Fruit fly (Drosophila melanogaster): ENCODE data around the gene Krn.

The Krn gene

DNA sequence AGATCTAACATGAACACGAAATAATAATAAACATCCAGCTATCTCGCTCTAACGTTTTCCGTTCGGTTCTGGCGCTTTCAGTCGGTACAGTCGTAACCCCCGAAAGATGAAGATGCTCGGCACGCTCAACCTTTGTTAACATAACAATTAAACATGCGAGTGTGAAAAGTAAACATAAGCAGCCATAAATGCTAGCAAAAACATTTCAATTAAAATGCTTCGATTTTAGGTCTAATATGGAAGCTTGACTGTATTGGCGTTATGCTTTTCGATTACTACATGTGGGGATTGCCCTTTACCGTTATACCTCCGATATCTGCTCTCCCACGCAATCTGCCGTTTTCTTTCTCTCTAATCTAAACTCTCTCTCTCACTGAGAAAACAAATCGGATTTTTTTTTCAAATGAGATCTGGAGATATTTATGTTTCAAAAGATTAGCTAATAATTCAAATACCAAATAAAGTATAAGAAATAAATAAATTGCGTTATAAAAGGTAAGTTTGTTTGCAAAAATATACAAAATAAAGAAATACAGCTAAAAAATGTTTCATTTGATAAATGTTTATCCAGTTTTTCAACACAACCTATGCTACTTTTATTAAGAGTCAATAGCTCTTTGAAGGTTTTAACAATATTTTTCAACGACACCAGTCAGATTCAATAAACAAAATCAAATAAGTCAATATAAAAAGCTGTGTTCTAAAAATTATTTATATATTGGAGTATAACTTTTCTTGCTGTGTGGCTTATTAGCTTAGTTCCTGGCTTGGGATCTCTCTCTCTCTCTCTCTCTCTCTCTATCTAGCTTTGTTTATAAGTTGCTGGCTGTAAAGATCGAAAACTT is 4.6 kb upstream of the Krn start:
- TF ChIP-seq insv (optimal IDR thresholded peaks at IDR 0.05) (no peak), Myc (optimal IDR thresholded peaks at IDR 0.05) (no peak), ttk (optimal IDR thresholded peaks at IDR 0.05) (no peak), psq (optimal IDR thresholded peaks at IDR 0.05) (no peak), h (optimal IDR thresholded peaks at IDR 0.05) (no peak), Sin3A (optimal IDR thresholded peaks at IDR 0.05) (no peak)

DNA sequence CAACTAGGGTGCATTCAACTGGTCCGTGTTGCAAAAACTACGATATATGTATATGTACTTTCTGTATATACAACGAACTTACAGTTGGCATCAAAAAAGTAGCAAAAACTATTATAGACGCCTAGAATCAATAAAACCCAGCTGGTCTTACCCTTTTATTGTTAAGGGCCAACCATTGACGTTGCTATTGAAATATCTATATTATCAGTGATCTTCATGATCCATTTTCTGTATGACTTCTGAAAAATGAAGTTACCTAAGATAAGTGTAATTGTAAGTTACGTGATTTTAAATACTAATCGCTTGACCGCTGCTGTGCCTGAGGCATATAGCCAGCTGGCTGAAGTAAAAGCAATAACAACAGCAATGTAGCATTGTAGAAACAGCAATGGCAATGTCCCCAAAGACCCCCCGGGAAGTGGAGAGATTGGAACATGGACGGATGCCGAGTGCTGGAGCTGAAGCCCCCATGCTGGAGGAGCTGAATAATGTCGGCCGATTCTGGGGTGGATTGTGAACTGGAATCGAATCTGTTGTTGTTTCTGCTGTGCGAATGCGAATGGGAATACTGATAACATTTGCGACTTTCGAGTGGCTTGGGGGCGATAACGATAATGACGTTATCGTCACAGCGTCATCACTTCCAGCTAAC is 3.8 kb upstream of the Krn start:
- no peak for TF ChIP-seq insv (optimal IDR thresholded peaks at IDR 0.05)
- TF ChIP-seq Myc (optimal IDR thresholded peaks at IDR 0.05) = no peak
- no peak for TF ChIP-seq Sin3A (optimal IDR thresholded peaks at IDR 0.05)
- TF ChIP-seq h (optimal IDR thresholded peaks at IDR 0.05) = no peak
- TF ChIP-seq psq (optimal IDR thresholded peaks at IDR 0.05) = no peak
- no peak for TF ChIP-seq ttk (optimal IDR thresholded peaks at IDR 0.05)

DNA sequence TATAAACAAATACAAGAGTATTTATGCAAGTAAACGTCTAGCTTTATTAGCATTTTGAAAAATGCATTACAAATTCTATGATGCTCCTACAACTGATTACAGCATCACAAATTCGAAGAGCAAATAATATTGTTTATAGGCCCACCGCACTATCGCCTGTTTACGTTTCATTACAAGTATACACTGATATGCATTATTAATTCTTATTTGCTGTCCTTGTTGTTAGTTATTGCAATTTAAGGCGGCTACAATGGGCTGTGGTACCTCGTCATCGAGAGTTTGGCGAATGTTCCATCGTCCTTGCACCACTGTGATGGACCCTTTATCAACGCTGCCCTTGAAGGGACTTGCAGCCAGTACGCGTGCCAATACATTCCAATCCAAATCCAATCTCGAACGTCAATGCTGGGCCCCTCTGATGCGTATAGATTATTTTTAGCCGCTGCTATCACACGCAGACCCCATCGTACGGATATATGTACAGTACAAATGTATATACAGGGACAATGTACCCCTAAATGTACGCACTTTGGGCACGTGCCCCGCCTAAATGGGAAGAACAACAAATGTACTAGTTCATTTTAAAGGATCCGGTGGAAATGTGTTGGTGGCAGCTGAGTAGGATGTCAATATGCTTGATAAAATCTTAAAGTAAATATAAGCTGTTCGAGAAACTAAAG is 2.8 kb upstream of the Krn start:
- TF ChIP-seq Myc (optimal IDR thresholded peaks at IDR 0.05) = no peak
- no peak for TF ChIP-seq psq (optimal IDR thresholded peaks at IDR 0.05)
- TF ChIP-seq ttk (optimal IDR thresholded peaks at IDR 0.05) = no peak
- no peak for TF ChIP-seq insv (optimal IDR thresholded peaks at IDR 0.05)
- no peak for TF ChIP-seq Sin3A (optimal IDR thresholded peaks at IDR 0.05)
- no peak for TF ChIP-seq h (optimal IDR thresholded peaks at IDR 0.05)

DNA sequence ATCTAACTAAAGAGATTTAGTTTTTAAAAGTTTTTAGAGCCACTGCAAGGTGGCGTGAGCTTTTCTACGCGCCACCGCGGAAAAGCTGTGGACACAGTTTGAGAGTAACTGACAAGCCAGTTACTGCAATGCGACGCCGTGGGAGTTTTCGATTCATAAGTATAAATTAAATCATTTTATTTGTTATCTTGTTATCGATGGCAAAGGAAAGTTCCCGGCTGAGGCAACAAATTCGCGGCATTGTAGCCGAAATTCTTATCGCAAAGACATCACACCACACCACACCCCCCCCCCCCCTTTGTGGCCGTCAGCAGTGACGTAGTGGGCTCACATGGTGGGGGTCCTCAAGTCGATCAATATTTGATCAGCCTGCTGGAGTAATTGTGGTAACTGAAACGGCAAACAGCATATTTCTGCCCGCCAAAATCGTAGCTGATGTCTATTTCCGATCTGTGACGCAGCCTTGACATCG is 1.8 kb upstream of the Krn start:
- no peak for TF ChIP-seq psq (optimal IDR thresholded peaks at IDR 0.05)
- TF ChIP-seq h (optimal IDR thresholded peaks at IDR 0.05) = no peak
- TF ChIP-seq Sin3A (optimal IDR thresholded peaks at IDR 0.05) = no peak
- no peak for TF ChIP-seq ttk (optimal IDR thresholded peaks at IDR 0.05)

DNA sequence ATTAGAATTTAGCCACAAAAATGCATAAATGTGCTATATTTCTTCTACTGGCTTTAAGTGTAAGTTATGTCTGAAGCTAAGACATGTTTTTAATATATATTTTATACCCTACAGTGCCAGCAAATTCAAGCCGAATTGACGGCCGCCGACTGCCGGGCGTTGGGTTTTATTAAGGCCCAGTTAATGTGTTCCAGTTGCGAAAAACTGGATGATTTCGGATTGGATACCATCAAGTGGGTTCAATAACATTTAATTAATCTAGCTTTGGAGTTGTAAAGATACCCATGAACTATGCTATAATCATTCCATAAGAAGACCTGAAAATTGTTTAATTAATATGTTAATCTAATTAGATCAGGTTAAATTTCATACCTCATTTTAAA is 579 bp upstream of the Krn start:
- TF ChIP-seq psq (optimal IDR thresholded peaks at IDR 0.05) = no peak
- no peak for TF ChIP-seq Myc (optimal IDR thresholded peaks at IDR 0.05)
- no peak for TF ChIP-seq Sin3A (optimal IDR thresholded peaks at IDR 0.05)
- TF ChIP-seq ttk (optimal IDR thresholded peaks at IDR 0.05) = no peak
- TF ChIP-seq h (optimal IDR thresholded peaks at IDR 0.05) = no peak
- no peak for TF ChIP-seq insv (optimal IDR thresholded peaks at IDR 0.05)

DNA sequence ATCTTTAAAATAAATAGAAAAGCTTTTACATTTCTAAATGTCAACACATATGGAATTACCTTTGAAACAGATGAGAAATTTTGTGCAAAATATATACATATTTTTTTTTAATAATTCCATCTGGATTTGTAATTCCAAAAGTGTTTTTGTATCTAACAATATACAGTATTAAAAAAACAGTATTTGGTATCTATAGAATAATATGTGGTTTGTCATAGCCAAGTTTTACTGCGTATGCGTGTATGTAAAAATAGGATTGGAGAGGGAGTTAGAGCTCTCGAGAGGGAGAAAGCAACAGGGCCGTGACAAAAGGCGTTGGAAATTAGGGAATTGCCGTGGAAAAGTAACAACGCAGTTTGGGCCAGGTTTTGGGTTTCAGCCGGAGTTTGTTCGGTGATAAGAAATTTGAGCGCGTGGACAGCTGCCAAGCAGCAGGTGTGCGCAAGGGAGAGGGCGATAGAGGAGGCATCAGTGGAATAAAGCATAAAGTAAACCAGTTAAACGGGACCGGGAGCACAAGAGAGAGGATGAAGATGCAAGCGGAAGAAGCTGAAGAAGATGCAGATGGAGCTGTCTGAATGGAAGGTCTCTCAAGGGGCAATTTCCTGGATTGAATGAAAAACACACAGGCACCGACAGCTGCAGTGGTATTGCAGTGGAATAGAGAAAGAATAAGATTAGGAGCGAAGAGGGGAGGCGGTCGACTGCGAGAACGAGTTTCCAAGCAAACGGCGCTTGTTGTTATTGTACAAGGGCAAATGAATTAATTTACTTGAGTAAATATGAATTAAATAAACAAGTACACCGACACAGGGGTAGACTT is 991 bp downstream of the Krn start:
- TF ChIP-seq psq (optimal IDR thresholded peaks at IDR 0.05) = no peak
- no peak for TF ChIP-seq Sin3A (optimal IDR thresholded peaks at IDR 0.05)
- TF ChIP-seq Myc (optimal IDR thresholded peaks at IDR 0.05) = no peak
- TF ChIP-seq insv (optimal IDR thresholded peaks at IDR 0.05) = no peak
- TF ChIP-seq h (optimal IDR thresholded peaks at IDR 0.05) = no peak
- no peak for TF ChIP-seq ttk (optimal IDR thresholded peaks at IDR 0.05)

DNA sequence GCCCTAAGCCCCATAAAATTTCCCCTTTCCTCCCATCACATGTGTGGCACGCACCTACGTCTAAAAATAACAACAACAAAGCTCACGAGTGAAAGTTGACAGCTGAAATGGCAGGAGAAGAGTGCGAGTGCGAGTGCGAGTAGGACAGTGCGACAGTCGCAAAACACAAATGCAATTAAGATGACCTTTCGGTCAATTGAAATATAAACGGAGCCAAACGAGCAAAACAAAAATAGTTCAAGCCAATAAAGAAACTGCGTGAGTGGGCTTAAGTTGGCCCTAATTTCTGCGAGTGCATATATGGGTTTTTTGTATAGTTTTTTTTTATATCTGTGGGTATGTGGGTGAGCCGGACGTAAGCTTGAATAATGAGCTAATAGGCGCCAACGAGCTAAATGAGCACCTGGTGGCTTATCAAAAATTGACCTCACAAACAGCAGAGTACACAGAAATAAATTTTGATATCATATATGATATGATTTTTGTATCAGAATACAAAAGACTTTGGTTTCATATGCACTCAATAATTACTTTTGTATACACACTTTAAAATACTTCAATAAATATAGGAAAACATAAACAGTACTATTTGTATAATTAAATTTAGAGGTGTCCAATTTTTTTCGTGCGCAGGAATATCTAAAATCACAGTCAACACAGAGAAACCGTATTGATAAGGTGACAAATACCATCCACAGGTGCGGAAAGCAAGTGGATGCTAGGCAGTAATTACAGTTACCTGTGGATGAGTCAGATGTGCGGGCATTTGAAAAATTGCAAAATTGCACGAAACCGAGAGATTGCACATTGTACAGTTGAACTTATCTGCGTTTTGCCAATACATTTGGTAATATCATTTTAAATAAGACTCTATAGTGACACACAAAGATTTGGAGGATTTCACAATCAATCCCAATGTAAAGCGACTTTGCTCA is 2.1 kb downstream of the Krn start:
- TF ChIP-seq Myc (optimal IDR thresholded peaks at IDR 0.05) (no peak), psq (optimal IDR thresholded peaks at IDR 0.05) (no peak), Sin3A (optimal IDR thresholded peaks at IDR 0.05) (no peak), ttk (optimal IDR thresholded peaks at IDR 0.05) (no peak), insv (optimal IDR thresholded peaks at IDR 0.05) (no peak), h (optimal IDR thresholded peaks at IDR 0.05) (no peak)

DNA sequence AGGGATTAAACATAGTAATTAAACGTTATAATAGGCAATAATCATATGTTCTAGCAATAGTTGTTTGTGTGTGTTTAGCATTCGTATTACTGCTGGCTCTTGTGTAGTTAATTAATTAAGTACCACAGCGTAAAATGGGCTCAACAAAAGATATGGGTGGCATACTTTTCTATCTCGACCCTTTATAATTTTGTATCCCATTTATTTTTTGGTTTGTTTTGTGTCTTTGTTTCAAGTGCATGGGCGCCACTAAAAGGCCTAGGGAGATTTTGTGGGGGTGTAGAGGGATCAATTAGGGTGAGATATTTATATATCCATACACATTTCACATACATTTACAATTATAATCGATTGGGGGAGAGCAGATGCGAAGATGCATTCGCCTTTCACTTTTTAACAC is 6.5 kb downstream of the Krn start:
- TF ChIP-seq psq (optimal IDR thresholded peaks at IDR 0.05) (no peak), ttk (optimal IDR thresholded peaks at IDR 0.05) (no peak), Sin3A (optimal IDR thresholded peaks at IDR 0.05) (no peak), h (optimal IDR thresholded peaks at IDR 0.05) (no peak), insv (optimal IDR thresholded peaks at IDR 0.05) (no peak), Myc (optimal IDR thresholded peaks at IDR 0.05) (no peak)

DNA sequence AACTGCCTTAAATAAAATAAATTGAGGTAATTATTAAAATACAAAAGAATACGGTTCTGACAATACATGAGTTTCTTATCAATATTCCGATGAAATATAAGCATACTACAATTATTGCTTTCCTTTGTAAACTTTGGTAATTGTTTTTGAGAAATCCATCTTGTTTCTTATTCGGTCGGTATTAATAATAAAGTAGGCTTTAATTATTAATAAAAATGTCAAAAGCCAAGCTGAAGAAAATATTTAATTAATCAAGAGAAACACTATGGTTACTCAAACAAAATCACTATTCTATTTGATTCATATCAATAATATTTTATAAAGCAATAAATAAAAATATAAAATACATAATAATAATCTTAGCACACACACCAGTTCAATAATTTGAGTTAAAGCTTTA is 7.4 kb downstream of the Krn start, which contains the start of gene CG43085:
CG43085 (minus strand) TSS at position 101 of the 400 bp plus-strand sequence.
- TF ChIP-seq Myc (optimal IDR thresholded peaks at IDR 0.05) = no peak
- no peak for TF ChIP-seq ttk (optimal IDR thresholded peaks at IDR 0.05)
- no peak for TF ChIP-seq h (optimal IDR thresholded peaks at IDR 0.05)
- no peak for TF ChIP-seq psq (optimal IDR thresholded peaks at IDR 0.05)
- no peak for TF ChIP-seq Sin3A (optimal IDR thresholded peaks at IDR 0.05)
- no peak for TF ChIP-seq insv (optimal IDR thresholded peaks at IDR 0.05)

DNA sequence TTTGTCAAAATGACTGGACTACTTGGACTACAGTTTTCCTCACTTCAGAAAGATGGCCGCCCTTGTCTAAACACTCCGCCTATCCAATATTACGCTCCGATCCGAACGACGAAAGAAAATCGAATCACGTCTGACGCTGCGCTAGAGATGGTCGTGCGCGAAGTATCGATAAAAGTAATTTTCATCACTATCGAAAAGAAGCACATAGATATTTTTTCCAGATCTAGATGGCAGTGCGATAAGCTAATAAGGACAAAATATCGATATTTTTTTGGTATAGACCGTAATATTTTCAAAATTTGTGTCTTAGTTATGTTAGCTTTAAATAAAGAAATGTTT is 9.2 kb downstream of the Krn start, which contains the start of gene Pep:
Pep (minus strand) TSS at position 131 of the 339 bp plus-strand sequence.
- TF ChIP-seq ttk (optimal IDR thresholded peaks at IDR 0.05) (no peak), Myc (optimal IDR thresholded peaks at IDR 0.05) (no peak), h (optimal IDR thresholded peaks at IDR 0.05) (no peak), Sin3A (optimal IDR thresholded peaks at IDR 0.05) (no peak), psq (optimal IDR thresholded peaks at IDR 0.05) (no peak), insv (optimal IDR thresholded peaks at IDR 0.05) (no peak)
